Worm (Caenorhabditis elegans) whole organism, midembryonic: ENCODE measurements around the gene str-165.

Experiments used
- T22C8.4 ChIP-seq: fragments of 200-800 bp; sonication (Bioruptor generic); IDR thresholded peaks from 2 replicates; pipeline ENCODE4 v1.3.6; 2022; ENCODE audit warnings: missing genetic modification characterization, missing compliant biosample characterization
- cog-1 ChIP-seq: sonication (generic microtip); optimal IDR thresholded peaks from 2 replicates; lab custom pipeline; 2016; ENCODE audit warnings: missing genetic modification characterization, missing compliant biosample characterization
- flt-1 ChIP-seq: fragments of 200-800 bp; sonication (Bioruptor generic); IDR thresholded peaks from 2 replicates; pipeline ENCODE4 v1.3.6; 2022; ENCODE audit warnings: missing genetic modification characterization, missing compliant biosample characterization
- klf-2 ChIP-seq: fragments of 200-800 bp; sonication (Bioruptor generic); conservative IDR thresholded peaks from 2 replicates; pipeline ENCODE4 v1.3.6; 2022; ENCODE audit warnings: missing genetic modification reagents, missing genetic modification characterization, missing compliant biosample characterization
- med-1 ChIP-seq: sonication (generic microtip); optimal IDR thresholded peaks from 2 replicates; lab custom pipeline; 2017; ENCODE audit warnings: missing genetic modification characterization, mild to moderate bottlenecking, missing compliant biosample characterization, antibody characterized with exemption, missing genetic modification reagents; ENCODE audit not compliant: insufficient read depth
- ref-1 ChIP-seq: fragments of 200-800 bp; sonication (Bioruptor generic); conservative IDR thresholded peaks from 2 replicates; pipeline ENCODE4 v1.3.6; 2022; ENCODE audit warnings: missing genetic modification reagents, missing genetic modification characterization, missing compliant biosample characterization
- tab-1 ChIP-seq: fragments of 200-800 bp; sonication (Bioruptor generic); IDR thresholded peaks from 2 replicates; pipeline ENCODE4 v1.3.6; 2022; ENCODE audit warnings: missing genetic modification characterization, missing compliant biosample characterization
- ztf-23 ChIP-seq: fragments of 200-800 bp; sonication (Bioruptor generic); IDR thresholded peaks from 2 replicates; pipeline ENCODE4 v1.3.6; 2022; ENCODE audit warnings: missing genetic modification reagents, missing genetic modification characterization, missing compliant biosample characterization
- ztf-29 ChIP-seq: fragments of 200-800 bp; sonication (Bioruptor generic); IDR thresholded peaks from 2 replicates; pipeline ENCODE4 v1.3.6; 2022; ENCODE audit warnings: missing genetic modification reagents, missing genetic modification characterization, missing compliant biosample characterization

str-165 gene

DNA sequence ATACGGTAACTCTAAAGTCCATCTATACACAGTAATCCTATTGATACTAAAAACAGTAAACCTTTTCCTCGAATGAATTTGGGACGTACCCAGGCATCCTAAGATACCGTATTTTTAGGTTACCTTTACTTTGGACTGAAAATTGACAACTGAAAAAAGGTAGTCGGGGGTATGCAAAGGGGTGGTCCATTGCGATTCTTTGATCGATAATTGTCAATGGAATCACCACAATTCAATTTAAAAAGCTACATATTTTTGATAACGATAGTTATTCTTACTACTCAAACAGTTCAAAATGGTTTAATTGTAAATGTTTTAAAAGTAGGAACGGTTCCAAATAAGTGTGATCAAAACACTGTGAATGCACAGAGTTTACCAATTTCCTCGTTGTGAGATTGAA lies 3.0 kb downstream of the str-165 start, which contains the start of gene srx-129:
TSS of gene srx-129 (plus strand) at position 301 of the 400 bp plus-strand sequence.
- no peak for TF ChIP-seq flt-1 (GFP tag; lab: Robert Waterston, UW)
- no peak for TF ChIP-seq T22C8.4
- TF ChIP-seq cog-1 (tag; lab: Kevin White, UChicago) = no peak
- TF ChIP-seq ztf-29 = no peak
- no peak for TF ChIP-seq med-1 (GFP tag; lab: Kevin White, UChicago)
- no peak for TF ChIP-seq klf-2 (GFP tag; lab: Robert Waterston, UW)
- no peak for TF ChIP-seq ref-1 (GFP tag; lab: Robert Waterston, UW)
- TF ChIP-seq ztf-23 = no peak
- no peak for TF ChIP-seq tab-1 (GFP tag; lab: Robert Waterston, UW)

DNA sequence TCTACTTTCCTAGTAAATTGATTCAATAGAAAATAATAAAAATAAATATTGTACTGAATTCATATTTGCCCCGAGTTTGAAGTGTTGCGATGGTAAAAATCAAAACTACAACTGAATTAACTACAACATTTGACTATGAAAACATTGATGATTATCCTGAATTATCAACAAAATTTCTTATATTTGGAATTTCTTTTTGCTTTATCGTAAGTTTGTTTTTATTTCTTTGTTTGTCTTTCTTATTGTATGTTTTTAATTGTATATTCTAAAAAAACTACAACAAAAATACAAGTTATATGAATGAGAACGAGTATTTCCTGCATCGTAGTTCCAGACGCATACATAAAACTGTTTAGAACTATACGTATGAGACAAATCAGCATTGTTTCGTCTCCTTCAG lies 6.3 kb downstream of the str-165 start, which contains the start of gene srx-128:
TSS of gene srx-128 (plus strand) at position 301 of the 400 bp plus-strand sequence.
- TF ChIP-seq ztf-23 (no peak), tab-1 (GFP tag; lab: Robert Waterston, UW) (no peak), klf-2 (GFP tag; lab: Robert Waterston, UW) (no peak), flt-1 (GFP tag; lab: Robert Waterston, UW) (no peak), med-1 (GFP tag; lab: Kevin White, UChicago) (no peak), cog-1 (tag; lab: Kevin White, UChicago) (no peak), ref-1 (GFP tag; lab: Robert Waterston, UW) (no peak), T22C8.4 (no peak), ztf-29 (no peak)

DNA sequence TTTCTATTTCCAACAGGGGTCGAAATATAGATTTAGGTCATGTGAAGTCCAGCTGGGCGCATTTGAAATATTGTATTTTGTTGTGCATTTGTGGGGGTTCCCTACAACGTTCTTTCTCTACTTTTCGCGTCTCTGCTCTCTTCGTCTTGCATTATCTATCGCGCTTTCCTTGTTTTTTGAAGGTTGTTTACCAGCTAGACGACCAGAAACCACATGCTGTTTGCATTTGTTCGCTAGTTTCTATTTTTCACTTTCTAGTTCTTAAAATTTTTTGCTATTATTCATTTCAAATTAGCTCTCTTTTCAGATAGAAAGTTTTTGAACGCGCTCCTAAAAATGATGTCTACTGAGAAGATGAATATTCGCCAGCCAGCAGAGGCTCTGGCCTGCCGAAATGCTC lies 8.5 kb downstream of the str-165 start, which contains the start of gene F55B12.10:
TSS of gene F55B12.10 (plus strand) at position 301 of the 400 bp plus-strand sequence.
- TF ChIP-seq flt-1 (GFP tag; lab: Robert Waterston, UW) (no peak), ztf-23 (no peak), med-1 (GFP tag; lab: Kevin White, UChicago) (no peak), cog-1 (tag; lab: Kevin White, UChicago) (no peak), ztf-29 (no peak), klf-2 (GFP tag; lab: Robert Waterston, UW) (no peak), T22C8.4 (no peak), ref-1 (GFP tag; lab: Robert Waterston, UW) (no peak), tab-1 (GFP tag; lab: Robert Waterston, UW) (no peak)

ce11 chrV:13840909-13841308 lies 10.0 kb downstream of the str-165 start, which contains the start of gene srx-17:
srx-17 (plus strand) TSS chrV:13841209.
- TF ChIP-seq ztf-23 = no peak
- no peak for TF ChIP-seq ref-1 (GFP tag; lab: Robert Waterston, UW)
- no peak for TF ChIP-seq ztf-29
- no peak for TF ChIP-seq cog-1 (tag; lab: Kevin White, UChicago)
- no peak for TF ChIP-seq flt-1 (GFP tag; lab: Robert Waterston, UW)
- no peak for TF ChIP-seq klf-2 (GFP tag; lab: Robert Waterston, UW)

DNA sequence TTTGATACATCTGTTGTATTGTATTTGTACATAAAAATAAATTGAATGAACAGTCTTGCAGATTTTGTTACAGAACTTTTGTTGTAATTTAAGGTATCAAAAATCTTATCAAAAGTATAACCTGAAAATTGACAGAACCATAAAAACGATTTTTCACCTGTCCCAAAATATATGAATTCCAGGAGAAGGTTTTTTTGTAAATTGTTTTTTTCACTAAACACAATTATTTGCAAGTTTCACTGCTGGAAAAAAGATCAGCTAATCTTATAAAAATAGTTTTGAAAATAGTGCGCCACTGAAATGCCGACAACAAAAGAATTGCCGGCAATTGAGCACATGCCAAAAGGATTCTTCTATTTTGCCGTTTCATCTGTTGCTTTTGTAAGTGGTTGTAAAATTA lies 12.2 kb downstream of the str-165 start, which contains the start of gene srx-130:
TSS of gene srx-130 (plus strand) at position 301 of the 400 bp plus-strand sequence.
- TF ChIP-seq med-1 (GFP tag; lab: Kevin White, UChicago) = no peak
- TF ChIP-seq ztf-29 = no peak
- no peak for TF ChIP-seq tab-1 (GFP tag; lab: Robert Waterston, UW)
- TF ChIP-seq ref-1 (GFP tag; lab: Robert Waterston, UW) = no peak
- TF ChIP-seq T22C8.4 = no peak
- TF ChIP-seq cog-1 (tag; lab: Kevin White, UChicago) = no peak
- TF ChIP-seq flt-1 (GFP tag; lab: Robert Waterston, UW) = no peak
- TF ChIP-seq ztf-23 = no peak
- no peak for TF ChIP-seq klf-2 (GFP tag; lab: Robert Waterston, UW)

DNA sequence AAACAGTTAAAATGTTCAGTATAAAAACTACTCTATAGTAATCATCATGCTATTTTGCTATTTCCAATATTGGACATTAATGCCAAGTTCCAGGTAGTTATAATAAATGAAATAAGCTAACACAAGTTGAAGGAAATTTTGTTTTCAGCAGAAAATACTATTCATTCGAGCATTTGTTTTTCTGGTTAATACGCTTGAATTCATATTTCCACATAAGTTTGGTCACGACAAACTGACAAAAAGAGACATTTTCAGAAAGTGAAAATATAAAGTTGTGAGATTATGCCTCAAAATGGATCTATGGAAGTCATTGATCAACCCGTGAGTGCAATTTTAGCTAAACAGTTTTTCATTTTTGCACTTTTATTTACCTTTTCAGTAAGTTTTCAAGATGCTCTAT lies 14.2 kb downstream of the str-165 start, which contains the start of gene srx-131:
TSS of gene srx-131 (plus strand) at position 301 of the 400 bp plus-strand sequence.
- TF ChIP-seq klf-2 (GFP tag; lab: Robert Waterston, UW) (no peak), ref-1 (GFP tag; lab: Robert Waterston, UW) (no peak), cog-1 (tag; lab: Kevin White, UChicago) (no peak), T22C8.4 (no peak), flt-1 (GFP tag; lab: Robert Waterston, UW) (no peak), ztf-23 (no peak), med-1 (GFP tag; lab: Kevin White, UChicago) (no peak), ztf-29 (no peak), tab-1 (GFP tag; lab: Robert Waterston, UW) (no peak)

DNA sequence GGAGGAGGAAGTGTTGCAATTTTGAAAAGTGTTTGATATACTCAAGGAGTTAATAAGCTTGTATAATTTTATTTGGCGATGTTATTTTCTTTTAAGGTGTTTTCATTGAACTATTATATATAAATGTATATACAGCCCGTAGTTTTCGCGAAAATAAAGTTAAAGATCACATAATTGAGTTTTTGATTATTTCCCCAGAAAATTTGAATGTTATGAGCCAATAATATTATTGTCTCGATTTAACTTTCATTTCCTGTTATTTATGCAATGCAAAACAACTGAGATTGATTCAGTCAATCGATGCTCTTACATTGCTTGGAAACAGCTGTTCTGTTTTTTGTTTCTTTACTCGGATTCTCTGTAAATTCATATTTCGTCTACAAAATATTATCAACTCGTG lies 17.5 kb downstream of the str-165 start, which contains the start of gene srx-133:
TSS of gene srx-133 (plus strand) at position 301 of the 400 bp plus-strand sequence.
- no peak for TF ChIP-seq ztf-23

DNA sequence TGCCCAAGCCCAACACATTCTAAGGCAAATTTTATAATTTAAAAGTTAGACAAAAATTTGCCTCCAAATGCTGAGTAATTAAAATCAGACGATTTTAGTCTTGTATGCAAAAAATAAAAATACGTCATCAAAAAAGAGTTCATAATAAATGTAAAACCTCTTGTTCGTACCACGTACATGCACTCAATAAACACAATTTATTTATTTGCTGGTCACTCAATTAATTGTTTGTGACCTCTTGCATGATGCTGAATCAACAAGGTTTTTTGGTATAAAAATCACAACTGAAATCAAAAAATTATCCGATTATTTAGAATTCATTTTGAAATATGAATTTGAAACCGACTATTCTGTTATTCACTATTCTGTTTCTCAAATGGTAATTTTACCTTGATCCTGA lies 19.3 kb downstream of the str-165 start, which contains the start of gene hpx-2:
TSS of gene hpx-2 (plus strand) at position 301 of the 400 bp plus-strand sequence.
- TF ChIP-seq ref-1 (GFP tag; lab: Robert Waterston, UW) (no peak), klf-2 (GFP tag; lab: Robert Waterston, UW) (no peak), ztf-29 (no peak), cog-1 (tag; lab: Kevin White, UChicago) (no peak), med-1 (GFP tag; lab: Kevin White, UChicago) (no peak), ztf-23 (no peak), T22C8.4 (no peak), tab-1 (GFP tag; lab: Robert Waterston, UW) (no peak), flt-1 (GFP tag; lab: Robert Waterston, UW) (no peak)

DNA sequence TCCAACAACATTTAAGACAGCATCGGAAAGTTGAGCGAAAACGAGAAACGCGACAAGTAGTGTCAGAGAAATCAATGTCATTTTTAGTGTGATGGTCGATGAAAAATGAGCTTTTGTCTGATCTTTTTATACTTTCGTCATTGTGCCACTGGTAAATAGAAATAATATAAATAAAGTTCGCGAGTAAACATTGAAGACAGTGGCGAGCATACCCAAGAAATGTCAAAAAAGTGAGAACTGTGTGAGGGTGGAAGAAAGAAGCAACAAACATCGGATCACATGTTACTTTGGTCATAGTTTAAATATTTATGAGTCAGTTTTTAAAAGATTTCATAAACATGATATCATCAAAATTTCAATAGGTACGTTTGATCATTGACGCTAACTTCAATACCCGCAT lies 23.4 kb downstream of the str-165 start, which contains the start of gene ttr-21:
TSS of gene ttr-21 (minus strand) at position 100 of the 400 bp plus-strand sequence.
- TF ChIP-seq ztf-23 (no peak), tab-1 (GFP tag; lab: Robert Waterston, UW) (no peak), med-1 (GFP tag; lab: Kevin White, UChicago) (no peak), ztf-29 (no peak), T22C8.4 (no peak), flt-1 (GFP tag; lab: Robert Waterston, UW) (no peak)

DNA sequence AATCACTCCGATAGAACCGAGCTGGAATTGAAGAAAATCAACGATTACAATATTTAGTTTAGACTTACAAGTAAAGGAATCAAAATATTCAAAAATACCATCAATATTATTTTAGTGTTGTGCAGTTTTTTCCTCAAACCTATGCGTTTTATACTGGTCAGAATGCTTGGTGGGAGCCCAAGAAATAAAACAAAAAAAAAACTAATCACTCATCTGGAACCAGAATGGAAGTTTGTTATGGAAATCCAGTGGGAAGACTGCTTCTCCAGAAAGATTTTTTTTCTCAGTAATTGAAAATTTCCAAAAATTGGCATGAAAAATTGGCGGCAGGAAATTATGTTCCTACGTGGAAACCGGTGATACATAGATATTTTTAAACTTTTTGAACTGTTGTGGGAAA lies 25.5 kb downstream of the str-165 start, which contains the start of gene srx-134:
TSS of gene srx-134 (minus strand) at position 101 of the 400 bp plus-strand sequence.
- TF ChIP-seq flt-1 (GFP tag; lab: Robert Waterston, UW) = no peak
